Fruit fly (Drosophila melanogaster): ENCODE data around the gene CG33500.

- TF ChIP-seq CG32121 (GFP tag; IDR thresholded peaks at IDR 0.05): no peak; the same call in 1 of the 2 replicates
- TF ChIP-seq CG8159 (tag; optimal IDR thresholded peaks at IDR 0.05): no peak
- TF ChIP-seq Pif1B (GFP tag; optimal IDR thresholded peaks at IDR 0.05): no peak
- no peak for TF ChIP-seq Ets98B (GFP tag; IDR thresholded peaks at IDR 0.05)
- no peak for TF ChIP-seq EcR (GFP tag; optimal IDR thresholded peaks at IDR 0.05)
- no peak for TF ChIP-seq Pif1A (GFP tag; optimal IDR thresholded peaks at IDR 0.05)
Measured at dm6 chr3L:11556637-11557036, 48.2 kb downstream of the CG33500 start.
